Worm (Caenorhabditis elegans): ENCODE results near the gene Y62F5A.10.

Y62F5A.10 gene

DNA sequence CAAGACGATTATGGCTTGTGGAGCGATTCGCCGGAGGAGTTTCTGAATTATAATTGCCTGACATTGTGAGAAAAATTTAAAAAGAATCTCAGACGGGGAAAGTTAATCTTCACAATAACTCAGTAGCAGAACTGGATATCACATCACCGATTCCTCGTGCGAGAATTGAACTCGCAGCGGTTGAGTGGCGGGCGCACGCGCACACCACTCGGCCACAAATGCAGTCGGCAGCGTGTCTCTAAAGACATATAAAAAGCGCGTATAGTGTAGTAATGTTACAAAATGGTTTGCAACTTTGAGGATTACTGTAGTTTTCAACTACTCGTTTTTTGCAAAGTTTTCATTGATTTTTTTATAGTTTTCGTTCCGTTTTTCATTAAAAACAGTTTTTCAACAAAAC, 36.8 kb upstream of the Y62F5A.10 start (continued):
- TF ChIP-seq unc-3 (GFP tag; conservative IDR thresholded peaks at IDR 0.05): peak; percentile 91
- peak; percentile 92 for TF ChIP-seq unc-3 (tag; optimal IDR thresholded peaks at IDR 0.05)
- peak; percentile 91 for TF ChIP-seq ceh-18 (tag; optimal IDR thresholded peaks at IDR 0.05)
- peak; percentile 96 for TF ChIP-seq hlh-6 (tag; optimal IDR thresholded peaks at IDR 0.05)
- TF ChIP-seq C38D4.7 (GFP tag; optimal IDR thresholded peaks at IDR 0.05): peak; percentile 96
- TF ChIP-seq madf-2 (tag; optimal IDR thresholded peaks at IDR 0.05): peak; percentile 95
- TF ChIP-seq pha-4 (tag; optimal IDR thresholded peaks at IDR 0.05): no peak
- peak; percentile 80 for TF ChIP-seq odd-2 (tag; optimal IDR thresholded peaks at IDR 0.05)
- TF ChIP-seq mec-3 (tag; optimal IDR thresholded peaks at IDR 0.05; ENCODE audit: borderline replicate concordance): peak; percentile 87
- no peak for TF ChIP-seq nhr-11 (tag; optimal IDR thresholded peaks at IDR 0.05)
- TF ChIP-seq ceh-9 (tag; optimal IDR thresholded peaks at IDR 0.05): peak; percentile 95
- no peak for TF ChIP-seq pros-1 (tag; optimal IDR thresholded peaks at IDR 0.05)
- peak; percentile 88 for TF ChIP-seq dve-1 (tag; optimal IDR thresholded peaks at IDR 0.05)
- peak; percentile 98 for TF ChIP-seq elt-2 (tag; optimal IDR thresholded peaks at IDR 0.05)
- peak; percentile 96 for TF ChIP-seq che-1 (tag; optimal IDR thresholded peaks at IDR 0.05)
- peak; percentile 93 for TF ChIP-seq fax-1 (tag; optimal IDR thresholded peaks at IDR 0.05)
- TF ChIP-seq eyg-1 (tag; optimal IDR thresholded peaks at IDR 0.05): peak; percentile 95
- TF ChIP-seq pat-9 (tag; optimal IDR thresholded peaks at IDR 0.05): peak; percentile 97
- TF ChIP-seq pha-2 (tag; optimal IDR thresholded peaks at IDR 0.05): peak; percentile 94
- peak; percentile 96 for TF ChIP-seq ref-2 (tag; optimal IDR thresholded peaks at IDR 0.05)
- peak; percentile 96 for TF ChIP-seq ceh-6 (GFP tag; optimal IDR thresholded peaks at IDR 0.05)
- no peak for TF ChIP-seq unc-55 (GFP tag; optimal IDR thresholded peaks at IDR 0.05)
- peak; percentile 97 for TF ChIP-seq gmeb-2 (tag; optimal IDR thresholded peaks at IDR 0.05)
- peak; percentile 56 for TF ChIP-seq ets-4 (tag; optimal IDR thresholded peaks at IDR 0.05)
- TF ChIP-seq pax-1 (tag; optimal IDR thresholded peaks at IDR 0.05): no peak
- TF ChIP-seq sox-2 (GFP tag; IDR thresholded peaks at IDR 0.05): peak; percentile 87
- TF ChIP-seq F13H6.1 (tag; optimal IDR thresholded peaks at IDR 0.05): peak; percentile 95
- TF ChIP-seq pqm-1 (tag; optimal IDR thresholded peaks at IDR 0.05): peak; percentile 83
- peak; percentile 26 for TF ChIP-seq ceh-22 (tag; optimal IDR thresholded peaks at IDR 0.05)
- peak; percentile 97 for TF ChIP-seq sox-4 (tag; optimal IDR thresholded peaks at IDR 0.05)
- TF ChIP-seq C08G9.2 (tag; optimal IDR thresholded peaks at IDR 0.05): peak; percentile 85
- TF ChIP-seq hlh-30 (tag; optimal IDR thresholded peaks at IDR 0.05; ENCODE audit: insufficient read depth): peak; percentile 78
- peak; percentile 93 for TF ChIP-seq hlh-13 (GFP tag; optimal IDR thresholded peaks at IDR 0.05)
- TF ChIP-seq Y22D7AL.16 (tag; optimal IDR thresholded peaks at IDR 0.05): peak; percentile 98
- TF ChIP-seq hlh-8 (tag; optimal IDR thresholded peaks at IDR 0.05): peak; percentile 88
- peak; percentile 76 for TF ChIP-seq lim-6 (tag; optimal IDR thresholded peaks at IDR 0.05)
- TF ChIP-seq lin-11 (tag; optimal IDR thresholded peaks at IDR 0.05): peak; percentile 94
- peak; percentile 94 for TF ChIP-seq ceh-48 (tag; optimal IDR thresholded peaks at IDR 0.05)
- no peak for TF ChIP-seq fkh-10 (GFP tag; optimal IDR thresholded peaks at IDR 0.05)
- peak; percentile 53 for TF ChIP-seq elt-4 (tag; optimal IDR thresholded peaks at IDR 0.05)
- peak; percentile 96 for TF ChIP-seq ceh-19 (GFP tag; optimal IDR thresholded peaks at IDR 0.05)
- TF ChIP-seq ceh-14 (tag; optimal IDR thresholded peaks at IDR 0.05): peak; percentile 94
- peak; percentile 96 for TF ChIP-seq ttx-3 (tag; optimal IDR thresholded peaks at IDR 0.05)

DNA sequence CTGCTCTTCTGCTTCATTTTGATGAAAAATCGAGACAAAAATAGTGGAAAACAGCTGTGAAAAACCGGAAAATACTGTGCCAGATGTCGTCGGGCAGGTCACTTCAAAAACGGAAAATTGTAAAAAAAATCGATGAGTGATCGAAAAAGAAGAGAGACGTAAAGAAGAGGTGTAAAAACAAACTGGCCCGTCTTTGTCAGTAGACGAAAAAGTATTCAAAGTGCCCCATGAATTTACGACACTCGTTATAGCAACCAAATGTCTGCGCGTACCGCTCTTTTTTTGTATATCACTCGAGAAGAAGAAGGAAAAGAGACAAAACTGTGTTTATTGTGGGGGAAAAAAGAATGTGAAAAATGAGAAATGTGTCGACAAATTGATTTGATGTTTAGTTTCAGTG, 36.2 kb upstream of the Y62F5A.10 start, which contains the start of gene twk-5:
Gene twk-5, minus strand, starts transcription at position 101 of the 400 bp plus-strand sequence.
- no peak for TF ChIP-seq T23F11.4 (GFP tag; optimal IDR thresholded peaks at IDR 0.05)
- TF ChIP-seq ceh-19 (GFP tag; optimal IDR thresholded peaks at IDR 0.05): no peak
- no peak for TF ChIP-seq hlh-30 (tag; optimal IDR thresholded peaks at IDR 0.05; ENCODE audit: insufficient read depth)
- TF ChIP-seq ceh-24 (tag; optimal IDR thresholded peaks at IDR 0.05): no peak
- TF ChIP-seq ref-2 (tag; optimal IDR thresholded peaks at IDR 0.05): no peak
- TF ChIP-seq mec-3 (tag; optimal IDR thresholded peaks at IDR 0.05; ENCODE audit: borderline replicate concordance): no peak
- TF ChIP-seq gmeb-2 (tag; optimal IDR thresholded peaks at IDR 0.05): no peak
- TF ChIP-seq elt-2 (tag; optimal IDR thresholded peaks at IDR 0.05): no peak
- no peak for TF ChIP-seq unc-42 (tag; optimal IDR thresholded peaks at IDR 0.05)
- TF ChIP-seq ceh-48 (tag; optimal IDR thresholded peaks at IDR 0.05): no peak
- no peak for TF ChIP-seq hlh-15 (tag; optimal IDR thresholded peaks at IDR 0.05)
- no peak for TF ChIP-seq dmd-4 (tag; optimal IDR thresholded peaks at IDR 0.05; ENCODE audit: borderline replicate concordance)

All from whole organism, late embryonic.